Fruit fly (Drosophila melanogaster) whole organism, embryonic: ENCODE measurements around the gene Neto.

ENCODE experiments used
- Antp ChIP-seq: fragments of 200-800 bp; sonication (Bioruptor generic); optimal IDR thresholded peaks from 3 replicates; lab custom pipeline; 2016; ENCODE audit warnings: missing biosample characterization, missing genetic modification characterization
- Bdp1 ChIP-seq: fragments of 200-800 bp; sonication (Bioruptor generic); optimal IDR thresholded peaks from 3 replicates; lab custom pipeline; 2016; ENCODE audit warnings: missing biosample characterization, missing genetic modification characterization
- CG18599 ChIP-seq: fragments of 200-800 bp; sonication (Bioruptor generic); optimal IDR thresholded peaks from 3 replicates; lab custom pipeline; 2017; ENCODE audit warnings: missing biosample characterization, missing genetic modification characterization, mild to moderate bottlenecking, moderate library complexity, missing genetic modification reagents
- CG7963 ChIP-seq: fragments of 200-800 bp; sonication (Bioruptor generic); IDR thresholded peaks from 3 replicates; pipeline ENCODE4 v1.3.6; 2022; ENCODE audit warnings: missing biosample characterization, missing genetic modification characterization; ENCODE audit not compliant: partially characterized antibody
- CG8478 ChIP-seq: fragments of >200 bp; optimal IDR thresholded peaks from 2 replicates; lab custom pipeline; 2018
- Dll ChIP-seq: fragments of 200-800 bp; sonication (Bioruptor generic); IDR thresholded peaks from 4 replicates; pipeline ENCODE4 v1.3.6; 2022; ENCODE audit warnings: missing biosample characterization, missing genetic modification characterization; ENCODE audit not compliant: partially characterized antibody
- bbx ChIP-seq: fragments of 200-800 bp; sonication (Bioruptor generic); IDR thresholded peaks from 2 replicates; pipeline ENCODE4 v1.3.6; 2022; ENCODE audit warnings: missing biosample characterization, missing genetic modification characterization; ENCODE audit not compliant: partially characterized antibody
- btn ChIP-seq: fragments of 200-800 bp; sonication (Bioruptor generic); optimal IDR thresholded peaks from 2 replicates; lab custom pipeline; 2016; ENCODE audit warnings: missing biosample characterization, missing genetic modification characterization
- cwo ChIP-seq: fragments of 200-800 bp; sonication (Bioruptor generic); optimal IDR thresholded peaks from 3 replicates; lab custom pipeline; 2017; ENCODE audit warnings: missing biosample characterization, missing genetic modification characterization, mild to moderate bottlenecking, moderate library complexity, missing genetic modification reagents
- dan ChIP-seq: fragments of 200-800 bp; sonication (Bioruptor generic); IDR thresholded peaks from 2 replicates; pipeline ENCODE4 v1.3.6; 2022; ENCODE audit warnings: missing biosample characterization, missing genetic modification characterization
- mld ChIP-seq: fragments of 200-800 bp; sonication (Bioruptor generic); IDR thresholded peaks from 3 replicates; pipeline ENCODE4 v1.3.6; 2022; ENCODE audit warnings: missing biosample characterization, missing genetic modification characterization; ENCODE audit not compliant: partially characterized antibody
- peb ChIP-seq: fragments of 200-800 bp; sonication (Bioruptor generic); IDR thresholded peaks from 2 replicates; pipeline ENCODE4 v1.3.6; 2022; ENCODE audit warnings: missing biosample characterization, missing genetic modification characterization
- psq ChIP-seq: fragments of 200-800 bp; sonication (Bioruptor generic); optimal IDR thresholded peaks from 2 replicates; lab custom pipeline; 2017; ENCODE audit warnings: missing biosample characterization, missing genetic modification characterization
- unpg ChIP-seq: fragments of 200-800 bp; sonication (Bioruptor generic); optimal IDR thresholded peaks from 3 replicates; lab custom pipeline; 2018; ENCODE audit warnings: missing biosample characterization, mild to moderate bottlenecking, missing genetic modification characterization, moderate library complexity

DNA sequence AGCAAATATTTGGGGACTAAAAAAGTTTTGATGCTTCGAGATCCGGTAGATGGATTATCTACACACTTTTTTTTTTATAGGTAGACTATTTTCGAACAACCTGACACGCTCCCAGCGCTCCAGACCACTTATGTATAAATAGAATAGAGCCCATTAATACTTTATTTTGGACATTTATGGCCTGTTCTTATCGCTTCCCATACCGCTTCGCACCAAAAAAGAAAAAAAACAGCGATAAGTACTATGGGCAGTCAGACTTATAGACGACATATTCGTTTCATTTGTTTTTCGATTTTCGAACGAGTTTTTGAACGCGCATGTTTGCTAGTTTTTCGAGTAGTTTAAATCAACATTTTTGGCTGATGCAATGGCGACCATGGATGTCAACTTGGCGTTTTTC, 48.1 kb upstream of the Neto start:
- no peak for TF ChIP-seq bbx (GFP tag; lab: Robert Waterston, UW)
- no peak for TF ChIP-seq CG18599 (GFP tag; lab: Kevin White, UChicago)
- no peak for TF ChIP-seq cwo (GFP tag; lab: Kevin White, UChicago)
- no peak for TF ChIP-seq mld
- TF ChIP-seq dan = no peak
- no peak for TF ChIP-seq btn (GFP tag; lab: Kevin White, UChicago)
- TF ChIP-seq Antp (GFP tag; lab: Kevin White, UChicago) = no peak
- TF ChIP-seq Dll (GFP tag; lab: Robert Waterston, UW) = no peak
- no peak for TF ChIP-seq Bdp1 (GFP tag; lab: Kevin White, UChicago)
- TF ChIP-seq unpg (GFP tag; lab: Kevin White, UChicago) = no peak
- TF ChIP-seq peb (GFP tag; lab: Robert Waterston, UW) = no peak
- no peak for TF ChIP-seq CG7963 (GFP tag; lab: Robert Waterston, UW)
- TF ChIP-seq psq = no peak
- TF ChIP-seq CG8478 (lab: Kevin White, UChicago) = no peak
